Fruit fly (Drosophila melanogaster) whole organism, embryonic: ENCODE results near the gene CG14120.
A peak's percentile ranks its signal among the peaks of the same experiment; 100 is the strongest.

Experiments used
- B-H2 ChIP-seq: fragments of 200-800 bp; sonication (Bioruptor generic); optimal IDR thresholded peaks from 2 replicates; lab custom pipeline; 2018; ENCODE audit warnings: missing biosample characterization, mild to moderate bottlenecking, missing genetic modification characterization
- Bteb2 ChIP-seq: fragments of 200-800 bp; sonication (Bioruptor generic); optimal IDR thresholded peaks from 2 replicates; lab custom pipeline; 2016; ENCODE audit warnings: missing biosample characterization, missing genetic modification characterization
- CG10209 ChIP-seq: fragments of 200-800 bp; sonication (Bioruptor generic); optimal IDR thresholded peaks from 3 replicates; lab custom pipeline; 2017; ENCODE audit warnings: missing biosample characterization, mild to moderate bottlenecking, missing genetic modification characterization, missing genetic modification reagents
- CG10543 ChIP-seq: fragments of 200-800 bp; sonication (Bioruptor generic); optimal IDR thresholded peaks from 3 replicates; lab custom pipeline; 2017; ENCODE audit warnings: missing biosample characterization, mild to moderate bottlenecking, missing genetic modification characterization, moderate library complexity
- CG11398 ChIP-seq: fragments of 200-800 bp; sonication (Bioruptor generic); optimal IDR thresholded peaks from 2 replicates; lab custom pipeline; 2016; ENCODE audit warnings: missing biosample characterization, missing genetic modification characterization
- CG11560 ChIP-seq: fragments of 200-800 bp; sonication (Bioruptor generic); IDR thresholded peaks from 3 replicates; pipeline ENCODE4 v1.3.6; 2022; ENCODE audit warnings: missing biosample characterization, missing genetic modification characterization
- CG12071 ChIP-seq: fragments of 200-800 bp; sonication (Bioruptor generic); optimal IDR thresholded peaks from 3 replicates; lab custom pipeline; 2018; ENCODE audit warnings: missing biosample characterization, mild to moderate bottlenecking, missing genetic modification characterization
- CG12219 ChIP-seq: fragments of 200-800 bp; sonication (Bioruptor generic); optimal IDR thresholded peaks from 3 replicates; lab custom pipeline; 2018; ENCODE audit warnings: missing biosample characterization, mild to moderate bottlenecking, missing genetic modification characterization
- CG13296 ChIP-seq: fragments of 200-800 bp; sonication (Bioruptor generic); optimal IDR thresholded peaks from 3 replicates; lab custom pipeline; 2018; ENCODE audit warnings: missing biosample characterization, mild to moderate bottlenecking, missing genetic modification characterization
- CG15514 ChIP-seq: fragments of 200-800 bp; sonication (Bioruptor generic); optimal IDR thresholded peaks from 3 replicates; lab custom pipeline; 2017; ENCODE audit warnings: missing biosample characterization, missing genetic modification characterization, mild to moderate bottlenecking, moderate library complexity, missing genetic modification reagents
- CG17186 ChIP-seq: fragments of 200-800 bp; sonication (Bioruptor generic); optimal IDR thresholded peaks from 3 replicates; lab custom pipeline; 2017; ENCODE audit warnings: missing biosample characterization, missing genetic modification reagents, missing genetic modification characterization
- CG17361 ChIP-seq: fragments of 200-800 bp; sonication (Bioruptor generic); IDR thresholded peaks from 3 replicates; pipeline ENCODE4 v1.3.6; 2022; ENCODE audit warnings: missing biosample characterization, missing genetic modification characterization
- CG2678 ChIP-seq: fragments of 200-800 bp; sonication (Bioruptor generic); optimal IDR thresholded peaks from 3 replicates; lab custom pipeline; 2019; ENCODE audit warnings: missing biosample characterization, mild to moderate bottlenecking, missing genetic modification characterization, moderate library complexity
- CG3065 ChIP-seq: fragments of 200-800 bp; sonication (Bioruptor generic); optimal IDR thresholded peaks from 2 replicates; lab custom pipeline; 2016; ENCODE audit warnings: missing biosample characterization, missing genetic modification characterization
- CG33557 ChIP-seq: fragments of 200-800 bp; sonication (Bioruptor generic); optimal IDR thresholded peaks from 2 replicates; lab custom pipeline; 2019; ENCODE audit warnings: missing biosample characterization, mild to moderate bottlenecking, missing genetic modification characterization, moderate library complexity
- CG3838 ChIP-seq: fragments of 200-800 bp; sonication (Bioruptor generic); optimal IDR thresholded peaks from 3 replicates; lab custom pipeline; 2016; ENCODE audit warnings: missing biosample characterization, missing genetic modification characterization
- CG5953 ChIP-seq: fragments of 200-800 bp; sonication (Bioruptor generic); IDR thresholded peaks from 2 replicates; pipeline ENCODE4 v1.3.6; 2022; ENCODE audit warnings: missing biosample characterization, missing genetic modification characterization
- CG6813 ChIP-seq: fragments of 200-800 bp; sonication (Bioruptor generic); optimal IDR thresholded peaks from 2 replicates; lab custom pipeline; 2017; ENCODE audit warnings: missing biosample characterization, missing genetic modification characterization, mild to moderate bottlenecking, moderate library complexity, missing genetic modification reagents
- CG8944 ChIP-seq: fragments of 200-800 bp; sonication (Bioruptor generic); optimal IDR thresholded peaks from 3 replicates; lab custom pipeline; 2016; ENCODE audit warnings: missing biosample characterization, missing genetic modification characterization
- CG9437 ChIP-seq: fragments of 200-800 bp; sonication (Bioruptor generic); optimal IDR thresholded peaks from 2 replicates; lab custom pipeline; 2018; ENCODE audit warnings: missing biosample characterization, mild to moderate bottlenecking, missing genetic modification characterization
- CG9797 ChIP-seq: fragments of 200-800 bp; sonication (Bioruptor generic); optimal IDR thresholded peaks from 3 replicates; lab custom pipeline; 2018; ENCODE audit warnings: missing biosample characterization, mild to moderate bottlenecking, missing genetic modification characterization
- D ChIP-seq, 2 experiments: fragments of 200-800 bp in 1 of 2; fragments of >200 bp in 1 of 2; sonication (Bioruptor generic) in 1 of 2; optimal IDR thresholded peaks; 2 replicates in 1 of 2; 3 replicates in 1 of 2; lab custom pipeline; 2017; ENCODE audit warnings: mild to moderate bottlenecking in 1 of 2, missing biosample characterization in 1 of 2, missing genetic modification characterization in 1 of 2, missing genetic modification reagents in 1 of 2
- MESR4 ChIP-seq: fragments of 200-800 bp; sonication (Bioruptor generic); optimal IDR thresholded peaks from 2 replicates; lab custom pipeline; 2018; ENCODE audit warnings: missing biosample characterization, mild to moderate bottlenecking, missing genetic modification characterization, moderate library complexity
- Max ChIP-seq: fragments of 200-800 bp; sonication (Bioruptor generic); optimal IDR thresholded peaks from 2 replicates; lab custom pipeline; 2016; ENCODE audit warnings: missing biosample characterization, mild to moderate bottlenecking, missing genetic modification characterization
- Meics ChIP-seq: fragments of 200-800 bp; sonication (Bioruptor generic); optimal IDR thresholded peaks from 2 replicates; lab custom pipeline; 2017; ENCODE audit warnings: missing biosample characterization, mild to moderate bottlenecking, missing genetic modification characterization
- NK7.1 ChIP-seq: fragments of 200-800 bp; sonication (Bioruptor generic); optimal IDR thresholded peaks from 3 replicates; lab custom pipeline; 2016; ENCODE audit warnings: missing biosample characterization, missing genetic modification characterization
- Sox102F ChIP-seq: fragments of 200-800 bp; sonication (Bioruptor generic); optimal IDR thresholded peaks from 2 replicates; lab custom pipeline; 2018; ENCODE audit warnings: missing biosample characterization, mild to moderate bottlenecking, missing genetic modification characterization, moderate library complexity
- Trl ChIP-seq, 3 experiments: fragments of >200 bp in 2 of 3; fragments of 200-800 bp in 1 of 3; sonication (Bioruptor generic) in 1 of 3; optimal IDR thresholded peaks; 2 replicates in 1 of 3; 3 replicates in 2 of 3; lab custom pipeline; 2016 to 2017; ENCODE audit warnings: missing biosample characterization in 1 of 3, missing genetic modification characterization in 1 of 3
- ash1 ChIP-seq: fragments of 200-800 bp; sonication (Bioruptor generic); optimal IDR thresholded peaks from 2 replicates; lab custom pipeline; 2018; ENCODE audit warnings: missing biosample characterization, mild to moderate bottlenecking, missing genetic modification characterization
- az2 ChIP-seq: fragments of 200-800 bp; sonication (Bioruptor generic); optimal IDR thresholded peaks from 3 replicates; lab custom pipeline; 2016; ENCODE audit warnings: missing biosample characterization, missing genetic modification characterization
- bowl ChIP-seq: fragments of 200-800 bp; sonication (Bioruptor generic); IDR thresholded peaks from 2 replicates; pipeline ENCODE4 v1.3.6; 2022; ENCODE audit warnings: missing biosample characterization, missing genetic modification characterization
- fd64A ChIP-seq: fragments of 200-800 bp; sonication (Bioruptor generic); optimal IDR thresholded peaks from 3 replicates; lab custom pipeline; 2018; ENCODE audit warnings: missing biosample characterization, mild to moderate bottlenecking, missing genetic modification characterization
- h ChIP-seq: fragments of >200 bp; optimal IDR thresholded peaks from 2 replicates; lab custom pipeline; 2017
- mirr ChIP-seq: fragments of 200-800 bp; sonication (Bioruptor generic); optimal IDR thresholded peaks from 3 replicates; lab custom pipeline; 2018; ENCODE audit warnings: missing biosample characterization, mild to moderate bottlenecking, missing genetic modification characterization
- nau ChIP-seq: fragments of 200-800 bp; sonication (Bioruptor generic); optimal IDR thresholded peaks from 3 replicates; lab custom pipeline; 2017; ENCODE audit warnings: missing biosample characterization, mild to moderate bottlenecking, missing genetic modification characterization, missing genetic modification reagents
- p53 ChIP-seq: fragments of 200-800 bp; sonication (Bioruptor generic); optimal IDR thresholded peaks from 2 replicates; lab custom pipeline; 2016; ENCODE audit warnings: missing biosample characterization, missing genetic modification characterization
- pfk ChIP-seq: fragments of 200-800 bp; sonication (Bioruptor generic); optimal IDR thresholded peaks from 2 replicates; lab custom pipeline; 2018; ENCODE audit warnings: missing biosample characterization, mild to moderate bottlenecking, missing genetic modification characterization, moderate library complexity
- prd ChIP-seq, 3 experiments: fragments of >200 bp in 2 of 3; fragments of 200-800 bp in 1 of 3; sonication (Bioruptor generic) in 1 of 3; optimal IDR thresholded peaks in 2 of 3; IDR thresholded peaks in 1 of 3; 2 replicates in 2 of 3; 3 replicates in 1 of 3; pipeline versions ENCODE4 v1.3.6 to Lab custom; 2017 to 2022; ENCODE audit warnings: missing biosample characterization in 1 of 3, missing genetic modification characterization in 1 of 3
- psq ChIP-seq: fragments of 200-800 bp; sonication (Bioruptor generic); optimal IDR thresholded peaks from 2 replicates; lab custom pipeline; 2017; ENCODE audit warnings: missing biosample characterization, missing genetic modification characterization
- row ChIP-seq: fragments of 200-800 bp; sonication (Bioruptor generic); IDR thresholded peaks from 3 replicates; pipeline ENCODE4 v1.3.6; 2022; ENCODE audit warnings: missing biosample characterization, missing genetic modification characterization
- sc ChIP-seq, 3 experiments: fragments of >200 bp in 2 of 3; fragments of 200-800 bp in 1 of 3; sonication (Bioruptor generic) in 1 of 3; optimal IDR thresholded peaks; 2 replicates in 2 of 3; 3 replicates in 1 of 3; lab custom pipeline; 2017; ENCODE audit warnings: mild to moderate bottlenecking in 1 of 3, missing biosample characterization in 1 of 3, missing genetic modification characterization in 1 of 3, missing genetic modification reagents in 1 of 3
- sd ChIP-seq: fragments of 200-800 bp; sonication (Bioruptor generic); optimal IDR thresholded peaks from 3 replicates; lab custom pipeline; 2018; ENCODE audit warnings: missing biosample characterization, mild to moderate bottlenecking, missing genetic modification characterization, moderate library complexity
- sens ChIP-seq: fragments of 200-800 bp; sonication (Bioruptor generic); peaks from one replicate; lab custom pipeline; 2016; ENCODE audit warnings: missing biosample characterization, missing genetic modification characterization
- sens-2 ChIP-seq: fragments of 200-800 bp; sonication (Bioruptor generic); IDR thresholded peaks from 2 replicates; pipeline ENCODE4 v1.3.6; 2022; ENCODE audit warnings: missing biosample characterization, missing genetic modification characterization
- sug ChIP-seq: fragments of 200-800 bp; optimal IDR thresholded peaks from 2 replicates; lab custom pipeline; 2019; ENCODE audit warnings: missing biosample characterization, mild to moderate bottlenecking, missing genetic modification characterization, moderate library complexity
- tap ChIP-seq: fragments of 200-800 bp; optimal IDR thresholded peaks from 3 replicates; lab custom pipeline; 2019; ENCODE audit warnings: missing biosample characterization, mild to moderate bottlenecking, missing genetic modification characterization, moderate library complexity
- wor ChIP-seq: fragments of 200-800 bp; sonication (Bioruptor generic); IDR thresholded peaks from 2 replicates; pipeline ENCODE4 v1.3.6; 2022; ENCODE audit warnings: missing biosample characterization, missing genetic modification characterization
- yki ChIP-seq: fragments of >200 bp; optimal IDR thresholded peaks from 3 replicates; lab custom pipeline; 2018
- zf30C ChIP-seq: fragments of 200-800 bp; sonication (Bioruptor generic); optimal IDR thresholded peaks from 3 replicates; lab custom pipeline; 2018; ENCODE audit warnings: missing biosample characterization, mild to moderate bottlenecking, missing genetic modification characterization

The CG14120 gene

dm6 chr3L:12889353-12889820 lies 4.5 kb downstream of the CG14120 start, which contains the start of gene CG43894 (continued):
- TF ChIP-seq CG9797 (GFP tag; lab: Kevin White, UChicago) (no peak), CG17361 (GFP tag; lab: Robert Waterston, UW) (no peak), CG12219 (GFP tag; lab: Kevin White, UChicago) (no peak), CG6813 (GFP tag; lab: Kevin White, UChicago) (peak; percentile 1), Meics (GFP tag; lab: Kevin White, UChicago) (no peak), CG3065 (GFP tag; lab: Kevin White, UChicago) (no peak), Max (GFP tag; lab: Kevin White, UChicago) (no peak), row (no peak), wor (no peak), CG17186 (GFP tag; lab: Kevin White, UChicago) (no peak), p53 (GFP tag; lab: Kevin White, UChicago) (no peak), ash1 (GFP tag; lab: Kevin White, UChicago) (no peak), CG2678 (peak; percentile 52), NK7.1 (no peak), bowl (GFP tag; lab: Robert Waterston, UW) (no peak), h (lab: Kevin White, UChicago) (no peak), CG10209 (no peak), CG11398 (GFP tag; lab: Kevin White, UChicago) (no peak), CG10543 (GFP tag; lab: Kevin White, UChicago) (peak; percentile 19), Sox102F (GFP tag; lab: Kevin White, UChicago) (no peak), psq (GFP tag; lab: Kevin White, UChicago) (no peak), sd (peak; percentile 85), CG11560 (tag; lab: Robert Waterston, UW) (no peak), fd64A (GFP tag; lab: Kevin White, UChicago) (no peak), tap (tag; lab: Kevin White, UChicago) (peak; percentile 6), MESR4 (GFP tag; lab: Kevin White, UChicago) (no peak), sens-2 (GFP tag; lab: Robert Waterston, UW) (no peak), CG9437 (GFP tag; lab: Kevin White, UChicago) (no peak), yki (no peak), CG8944 (GFP tag; lab: Kevin White, UChicago) (no peak), CG5953 (no peak), CG15514 (GFP tag; lab: Kevin White, UChicago) (peak; percentile 20), sug (tag; lab: Kevin White, UChicago) (peak; percentile 95), Bteb2 (GFP tag; lab: Kevin White, UChicago) (no peak), mirr (GFP tag; lab: Kevin White, UChicago) (peak; percentile 87), CG3838 (GFP tag; lab: Kevin White, UChicago) (no peak), az2 (GFP tag; lab: Kevin White, UChicago) (no peak), sens (GFP tag; lab: Kevin White, UChicago) (no peak), CG12071 (peak; percentile 17), Trl (optimal IDR thresholded peaks at IDR 0.05; lab: Kevin White, UChicago) (no peak), Trl (GFP tag; optimal IDR thresholded peaks at IDR 0.05; lab: Kevin White, UChicago) (no peak), sc (optimal IDR thresholded peaks at IDR 0.05; lab: Kevin White, UChicago) (no peak), sc (GFP tag; optimal IDR thresholded peaks at IDR 0.05; lab: Kevin White, UChicago) (no peak), CG13296 (GFP tag; lab: Kevin White, UChicago) (peak; percentile 52), zf30C (GFP tag; lab: Kevin White, UChicago) (no peak), pfk (no peak), nau (GFP tag; lab: Kevin White, UChicago) (no peak), D (optimal IDR thresholded peaks at IDR 0.05; lab: Kevin White, UChicago) (no peak), D (GFP tag; optimal IDR thresholded peaks at IDR 0.05; lab: Kevin White, UChicago) (no peak), CG33557 (GFP tag; lab: Kevin White, UChicago) (no peak), prd (optimal IDR thresholded peaks at IDR 0.05; lab: Kevin White, UChicago) (no peak), prd (GFP tag; IDR thresholded peaks at IDR 0.05; lab: Robert Waterston, UW) (no peak), B-H2 (GFP tag; lab: Kevin White, UChicago) (peak; percentile 16)
